Fruit fly (Drosophila melanogaster) whole organism: ENCODE results near the gene Klp31E.

Experiments
- CG8478 ChIP-seq: fragments of >200 bp; optimal IDR thresholded peaks from 2 replicates; lab custom pipeline; 2018; ENCODE audit warnings: inconsistent platforms
- Dll ChIP-seq: fragments of >200 bp; optimal IDR thresholded peaks from 2 replicates; lab custom pipeline; 2017
- EcR ChIP-seq, 2 experiments: fragments of >200 bp; optimal IDR thresholded peaks; 2 replicates each; lab custom pipeline; 2017; ENCODE audit warnings: missing biosample characterization in 2 of 2, missing genetic modification characterization in 2 of 2, missing genetic modification reagents in 2 of 2
- pan ChIP-seq: fragments of >200 bp; optimal IDR thresholded peaks from 2 replicates; lab custom pipeline; 2017
- psq ChIP-seq: fragments of >200 bp; optimal IDR thresholded peaks from 2 replicates; lab custom pipeline; 2017
- usp ChIP-seq: fragments of >200 bp; optimal IDR thresholded peaks from 2 replicates; lab custom pipeline; 2017; ENCODE audit warnings: missing biosample characterization, missing genetic modification characterization, mixed read lengths

The Klp31E gene

dm6 chr2L:10442048-10442790 lies 28.4 kb downstream of the Klp31E start, which contains the start of gene loh:
loh (plus strand) TSS chr2L:10442534.
- no peak for TF ChIP-seq Dll (lab: Kevin White, UChicago)
- no peak for TF ChIP-seq psq (lab: Kevin White, UChicago)
- TF ChIP-seq pan, result no peak
- no peak for TF ChIP-seq usp (GFP tag; lab: Kevin White, UChicago)
- TF ChIP-seq EcR (GFP tag; optimal IDR thresholded peaks at IDR 0.05; lab: Kevin White, UChicago), result no peak
- TF ChIP-seq CG8478 (lab: Kevin White, UChicago), result no peak

- TF ChIP-seq CG8478 (lab: Kevin White, UChicago) (no peak), EcR (GFP tag; optimal IDR thresholded peaks at IDR 0.05; lab: Kevin White, UChicago) (no peak), Dll (lab: Kevin White, UChicago) (no peak), pan (no peak), psq (lab: Kevin White, UChicago) (no peak), usp (GFP tag; lab: Kevin White, UChicago) (no peak)
Measured at dm6 chr2L:10452296-10452695, 38.5 kb downstream of the Klp31E start, which contains the start of gene ppk10. ppk10 (minus strand) TSS chr2L:10452396.

dm6 chr2L:10455944-10456520 lies 42.2 kb downstream of the Klp31E start:
- TF ChIP-seq Dll (lab: Kevin White, UChicago), result no peak
- no peak for TF ChIP-seq CG8478 (lab: Kevin White, UChicago)
- TF ChIP-seq usp (GFP tag; lab: Kevin White, UChicago), result no peak
- TF ChIP-seq psq (lab: Kevin White, UChicago), result no peak
- TF ChIP-seq pan, result no peak
- no peak for TF ChIP-seq EcR (GFP tag; optimal IDR thresholded peaks at IDR 0.05; lab: Kevin White, UChicago)

dm6 chr2L:10457191-10457899 lies 43.5 kb downstream of the Klp31E start, which contains the start of the genes LManI and LManII:
LManI (minus strand) TSS chr2L:10457241.
LManII (plus strand) TSS chr2L:10457658.
- TF ChIP-seq psq (lab: Kevin White, UChicago) (no peak), Dll (lab: Kevin White, UChicago) (no peak), usp (GFP tag; lab: Kevin White, UChicago) (no peak), pan (no peak), EcR (GFP tag; optimal IDR thresholded peaks at IDR 0.05; lab: Kevin White, UChicago) (no peak), CG8478 (lab: Kevin White, UChicago) (no peak)

- TF ChIP-seq usp (GFP tag; lab: Kevin White, UChicago) (no peak), Dll (lab: Kevin White, UChicago) (no peak), pan (no peak), EcR (GFP tag; optimal IDR thresholded peaks at IDR 0.05; lab: Kevin White, UChicago) (no peak), psq (lab: Kevin White, UChicago) (no peak), CG8478 (lab: Kevin White, UChicago) (no peak)
Measured at dm6 chr2L:10458979-10459378, 45.2 kb downstream of the Klp31E start.

- TF ChIP-seq psq (lab: Kevin White, UChicago), result no peak
- TF ChIP-seq CG8478 (lab: Kevin White, UChicago), result no peak
- no peak for TF ChIP-seq usp (GFP tag; lab: Kevin White, UChicago)
- no peak for TF ChIP-seq Dll (lab: Kevin White, UChicago)
- TF ChIP-seq pan, result no peak
- TF ChIP-seq EcR (GFP tag; optimal IDR thresholded peaks at IDR 0.05; lab: Kevin White, UChicago), result no peak
Measured at dm6 chr2L:10466865-10467270, 53.1 kb downstream of the Klp31E start.

- TF ChIP-seq Dll (lab: Kevin White, UChicago), result no peak
- no peak for TF ChIP-seq CG8478 (lab: Kevin White, UChicago)
- no peak for TF ChIP-seq psq (lab: Kevin White, UChicago)
- no peak for TF ChIP-seq pan
- TF ChIP-seq usp (GFP tag; lab: Kevin White, UChicago), result no peak
- no peak for TF ChIP-seq EcR (GFP tag; optimal IDR thresholded peaks at IDR 0.05; lab: Kevin White, UChicago)
Measured at dm6 chr2L:10468388-10468787, 54.6 kb downstream of the Klp31E start.
